Worm (Caenorhabditis elegans) whole organism, mixed stage, embryonic: ENCODE measurements around the gene R07E5.4.

Source experiments
- M03D4.4 ChIP-seq: sonication (generic microtip); optimal IDR thresholded peaks from 2 replicates; lab custom pipeline; 2017; ENCODE audit warnings: mild to moderate bottlenecking, missing genetic modification characterization, missing compliant biosample characterization
- bed-3 ChIP-seq: fragments of 200-800 bp; sonication (Bioruptor generic); optimal IDR thresholded peaks from 3 replicates; lab custom pipeline; 2018; ENCODE audit warnings: mild to moderate bottlenecking, missing genetic modification characterization, moderate library complexity, missing compliant biosample characterization
- blmp-1 ChIP-seq: fragments of 150-350 bp; optimal IDR thresholded peaks from 2 replicates; lab custom pipeline; 2014; ENCODE audit warnings: missing biosample characterization, missing genetic modification characterization
- ceh-39 ChIP-seq: fragments of 150-350 bp; optimal IDR thresholded peaks from 2 replicates; lab custom pipeline; 2014; ENCODE audit warnings: missing biosample characterization, missing genetic modification characterization
- ceh-43 ChIP-seq: fragments of 200-800 bp; sonication (Bioruptor generic); optimal IDR thresholded peaks from 2 replicates; lab custom pipeline; 2018; ENCODE audit warnings: mild to moderate bottlenecking, missing genetic modification characterization, moderate library complexity, missing compliant biosample characterization
- ceh-83 ChIP-seq: fragments of 200-800 bp; sonication (Bioruptor generic); optimal IDR thresholded peaks from 2 replicates; lab custom pipeline; 2018; ENCODE audit warnings: mild to moderate bottlenecking, missing genetic modification characterization, missing compliant biosample characterization
- ces-1 ChIP-seq: fragments of 150-350 bp; optimal IDR thresholded peaks from 2 replicates; lab custom pipeline; 2014; ENCODE audit warnings: missing biosample characterization, missing genetic modification reagents, missing genetic modification characterization
- cnd-1 ChIP-seq: fragments of 200-800 bp; sonication (Bioruptor generic); optimal IDR thresholded peaks from 2 replicates; lab custom pipeline; 2018; ENCODE audit warnings: mild to moderate bottlenecking, missing genetic modification characterization, missing compliant biosample characterization
- drap-1 ChIP-seq: fragments of 200-800 bp; sonication (Bioruptor generic); optimal IDR thresholded peaks from 3 replicates; lab custom pipeline; 2018; ENCODE audit warnings: mild to moderate bottlenecking, missing genetic modification characterization, missing compliant biosample characterization
- elt-1 ChIP-seq: sonication (generic microtip); optimal IDR thresholded peaks from 2 replicates; lab custom pipeline; 2017; ENCODE audit warnings: missing genetic modification characterization, mild to moderate bottlenecking, missing compliant biosample characterization, antibody characterized with exemption, moderate library complexity, borderline replicate concordance; ENCODE audit not compliant: insufficient read depth
- elt-3 ChIP-seq: fragments of 150-350 bp; optimal IDR thresholded peaks from 2 replicates; lab custom pipeline; 2014; ENCODE audit warnings: missing biosample characterization, missing genetic modification characterization
- flh-1 ChIP-seq: fragments of 200-800 bp; sonication (Bioruptor generic); optimal IDR thresholded peaks from 2 replicates; lab custom pipeline; 2018; ENCODE audit warnings: mild to moderate bottlenecking, missing genetic modification characterization, moderate library complexity, missing compliant biosample characterization
- ham-2 ChIP-seq: fragments of 200-800 bp; sonication (Bioruptor generic); optimal IDR thresholded peaks from 2 replicates; lab custom pipeline; 2018; ENCODE audit warnings: mild to moderate bottlenecking, missing genetic modification characterization, missing compliant biosample characterization
- hlh-1 ChIP-seq: fragments of 150-350 bp; optimal IDR thresholded peaks from 2 replicates; lab custom pipeline; 2014; ENCODE audit warnings: missing biosample characterization, missing genetic modification reagents, missing genetic modification characterization
- lin-13 ChIP-seq: fragments of 150-350 bp; optimal IDR thresholded peaks from 2 replicates; lab custom pipeline; 2014; ENCODE audit warnings: missing biosample characterization, missing genetic modification characterization
- lin-32 ChIP-seq: fragments of 200-800 bp; sonication (Bioruptor generic); optimal IDR thresholded peaks from 2 replicates; lab custom pipeline; 2018; ENCODE audit warnings: mild to moderate bottlenecking, missing genetic modification characterization, missing compliant biosample characterization
- lsy-2 ChIP-seq: fragments of 150-350 bp; optimal IDR thresholded peaks from 2 replicates; lab custom pipeline; 2014; ENCODE audit warnings: missing biosample characterization, missing genetic modification characterization
- mab-5 ChIP-seq: fragments of 150-350 bp; optimal IDR thresholded peaks from 2 replicates; lab custom pipeline; 2014; ENCODE audit warnings: missing biosample characterization, missing genetic modification characterization
- mep-1 ChIP-seq: fragments of 150-350 bp; optimal IDR thresholded peaks from 2 replicates; lab custom pipeline; 2017; ENCODE audit warnings: missing biosample characterization, missing genetic modification reagents, missing genetic modification characterization, inconsistent platforms
- mls-2 ChIP-seq: sonication (generic microtip); optimal IDR thresholded peaks from 2 replicates; lab custom pipeline; 2016; ENCODE audit warnings: mild to moderate bottlenecking, missing genetic modification characterization, moderate library complexity, missing compliant biosample characterization
- nhr-12 ChIP-seq: fragments of 150-350 bp; optimal IDR thresholded peaks from 2 replicates; lab custom pipeline; 2014; ENCODE audit warnings: missing biosample characterization, missing genetic modification characterization
- nhr-2 ChIP-seq: fragments of 150-350 bp; optimal IDR thresholded peaks from 2 replicates; lab custom pipeline; 2014; ENCODE audit warnings: missing biosample characterization, missing genetic modification characterization
- nhr-237 ChIP-seq: fragments of 150-350 bp; optimal IDR thresholded peaks from 2 replicates; lab custom pipeline; 2014; ENCODE audit warnings: missing biosample characterization, missing genetic modification characterization
- nhr-28 ChIP-seq: fragments of 150-350 bp; optimal IDR thresholded peaks from 2 replicates; lab custom pipeline; 2014; ENCODE audit warnings: missing biosample characterization, missing genetic modification characterization
- nhr-76 ChIP-seq: sonication (generic microtip); optimal IDR thresholded peaks from 2 replicates; lab custom pipeline; 2017; ENCODE audit warnings: missing biosample characterization, missing genetic modification characterization
- pha-4 ChIP-seq: fragments of 150-350 bp; optimal IDR thresholded peaks from 2 replicates; lab custom pipeline; 2018; ENCODE audit warnings: missing biosample characterization, missing genetic modification reagents, missing genetic modification characterization
- sem-2 ChIP-seq: fragments of 200-800 bp; sonication (Bioruptor generic); optimal IDR thresholded peaks from 2 replicates; lab custom pipeline; 2018; ENCODE audit warnings: mild to moderate bottlenecking, missing genetic modification characterization, missing compliant biosample characterization
- snpc-4 ChIP-seq: fragments of 150-350 bp; optimal IDR thresholded peaks from 2 replicates; lab custom pipeline; 2014; ENCODE audit warnings: missing biosample characterization, missing genetic modification characterization
- sptf-1 ChIP-seq: sonication (generic microtip); optimal IDR thresholded peaks from 2 replicates; lab custom pipeline; 2017; ENCODE audit warnings: mild to moderate bottlenecking, missing genetic modification characterization, moderate library complexity, missing compliant biosample characterization
- tbx-8 ChIP-seq: fragments of 200-800 bp; sonication (Bioruptor generic); optimal IDR thresholded peaks from 2 replicates; lab custom pipeline; 2018; ENCODE audit warnings: mild to moderate bottlenecking, missing genetic modification characterization, moderate library complexity, missing compliant biosample characterization
- unc-120 ChIP-seq: sonication (generic microtip); optimal IDR thresholded peaks from 2 replicates; lab custom pipeline; 2017; ENCODE audit warnings: missing genetic modification characterization, missing compliant biosample characterization; ENCODE audit not compliant: poor library complexity, severe bottlenecking
- unc-39 ChIP-seq: fragments of 150-350 bp; optimal IDR thresholded peaks from 2 replicates; lab custom pipeline; 2014; ENCODE audit warnings: missing biosample characterization, missing genetic modification characterization
- unc-62 ChIP-seq: fragments of 150-350 bp; optimal IDR thresholded peaks from 2 replicates; lab custom pipeline; 2014; ENCODE audit warnings: missing biosample characterization, missing genetic modification reagents, missing genetic modification characterization
- zip-8 ChIP-seq: fragments of 150-350 bp; optimal IDR thresholded peaks from 2 replicates; lab custom pipeline; 2014; ENCODE audit warnings: missing biosample characterization, missing genetic modification characterization
- ztf-11 ChIP-seq: fragments of 150-350 bp; optimal IDR thresholded peaks from 2 replicates; lab custom pipeline; 2014; ENCODE audit warnings: missing biosample characterization, missing genetic modification characterization

R07E5.4 gene

DNA sequence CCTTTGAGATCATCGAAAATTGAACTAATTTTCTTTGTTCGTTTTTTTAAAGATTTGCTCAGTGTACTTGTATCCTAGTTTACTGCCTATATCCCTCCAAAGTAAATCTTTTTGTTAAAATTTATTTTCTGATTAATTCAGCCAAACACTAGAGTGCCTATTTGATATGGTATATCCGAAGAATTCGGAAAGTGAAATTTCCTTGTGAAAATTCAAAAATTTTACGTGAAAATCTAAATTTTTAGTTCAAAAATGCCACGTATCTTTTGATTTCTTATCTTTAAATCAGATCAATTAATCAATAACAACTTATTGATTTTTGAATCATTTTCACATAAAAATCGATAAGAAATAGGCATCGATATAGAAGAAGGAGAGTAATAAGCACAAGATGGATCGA is 3.9 kb downstream of the R07E5.4 start, which contains the start of gene R07E5.6:
Gene R07E5.6 (plus strand): TSS at position 301 of the 400 bp plus-strand sequence.
- TF ChIP-seq blmp-1 (no peak), tbx-8 (GFP tag; lab: Kevin White, UChicago) (no peak), lin-13 (tag; lab: Kevin White, UChicago) (no peak), ces-1 (GFP tag; lab: Kevin White, UChicago) (no peak), ceh-43 (GFP tag; lab: Kevin White, UChicago) (no peak), nhr-76 (no peak), mab-5 (tag; lab: Kevin White, UChicago) (no peak), elt-3 (tag; lab: Kevin White, UChicago) (no peak), snpc-4 (tag; lab: Kevin White, UChicago) (no peak), nhr-237 (tag; lab: Kevin White, UChicago) (no peak), pha-4 (no peak), mep-1 (tag; lab: Kevin White, UChicago) (no peak), ceh-83 (GFP tag; lab: Kevin White, UChicago) (no peak), flh-1 (GFP tag; lab: Kevin White, UChicago) (no peak), cnd-1 (tag; lab: Kevin White, UChicago) (no peak), nhr-28 (tag; lab: Kevin White, UChicago) (no peak), M03D4.4 (tag; lab: Kevin White, UChicago) (no peak), lin-32 (no peak), nhr-2 (no peak), unc-120 (tag; lab: Kevin White, UChicago) (no peak)

DNA sequence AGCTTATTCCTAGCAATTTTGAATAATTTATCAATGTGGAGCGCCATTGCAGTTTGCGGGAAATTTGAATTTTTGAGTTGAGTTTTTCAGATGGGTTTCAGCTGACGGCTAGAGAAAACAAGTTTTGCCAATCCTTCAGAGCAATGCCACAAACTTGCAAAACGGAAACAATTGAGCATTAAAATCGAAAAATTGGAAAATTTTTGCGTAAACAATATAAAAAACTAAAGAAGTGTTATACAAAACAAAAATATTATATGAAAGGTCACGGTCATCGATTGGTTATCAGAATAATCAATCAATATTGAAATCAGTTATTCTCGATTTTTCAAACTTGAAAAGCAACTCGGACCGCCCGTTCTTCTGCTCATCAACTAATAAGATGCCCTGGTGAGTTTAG is 6.5 kb downstream of the R07E5.4 start, which contains the start of gene R07E5.15:
Gene R07E5.15 (plus strand): TSS at position 301 of the 400 bp plus-strand sequence.
- no peak for TF ChIP-seq unc-62
- TF ChIP-seq nhr-237 (tag; lab: Kevin White, UChicago) = no peak
- no peak for TF ChIP-seq ces-1 (GFP tag; lab: Kevin White, UChicago)

DNA sequence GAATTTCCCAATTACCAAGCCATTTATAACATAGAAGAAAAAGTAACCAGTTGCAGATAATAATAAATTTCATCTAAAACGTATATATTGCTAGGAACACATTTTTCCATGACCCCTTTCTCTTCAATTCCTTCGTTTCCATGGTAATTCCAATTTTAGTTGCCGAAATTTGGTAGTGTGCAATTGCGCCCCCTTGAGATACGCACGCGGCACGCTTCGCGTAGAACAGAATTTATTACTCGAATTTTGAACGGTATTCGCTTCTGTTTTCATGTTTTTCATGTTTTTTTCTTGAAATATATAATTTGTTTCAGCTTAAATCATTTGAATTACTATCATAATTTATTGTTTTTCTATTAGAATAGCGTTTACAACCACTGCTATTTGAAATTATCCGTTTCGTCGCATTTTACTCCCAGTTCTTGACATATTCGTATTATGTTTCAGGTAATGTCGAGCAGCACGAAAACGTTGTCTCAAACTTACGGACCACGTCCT is 9.8 kb downstream of the R07E5.4 start, which contains the start of the genes R07E5.17 and snfc-5:
Gene R07E5.17 (minus strand): TSS at position 98 of the 498 bp plus-strand sequence.
Gene snfc-5 (plus strand): TSS at position 448 of the 498 bp plus-strand sequence.
- TF ChIP-seq snpc-4 (tag; lab: Kevin White, UChicago) (no peak), ceh-83 (GFP tag; lab: Kevin White, UChicago) (no peak), tbx-8 (GFP tag; lab: Kevin White, UChicago) (no peak), nhr-237 (tag; lab: Kevin White, UChicago) (no peak), mls-2 (tag; lab: Kevin White, UChicago) (no peak), unc-120 (tag; lab: Kevin White, UChicago) (peak; percentile 78), cnd-1 (tag; lab: Kevin White, UChicago) (peak; percentile 2), flh-1 (GFP tag; lab: Kevin White, UChicago) (no peak), lin-32 (no peak), hlh-1 (tag; lab: Kevin White, UChicago) (peak; percentile 28), unc-39 (tag; lab: Kevin White, UChicago) (no peak), nhr-12 (tag; lab: Kevin White, UChicago) (no peak), nhr-28 (tag; lab: Kevin White, UChicago) (no peak), sem-2 (GFP tag; lab: Kevin White, UChicago) (no peak), M03D4.4 (tag; lab: Kevin White, UChicago) (no peak), sptf-1 (tag; lab: Kevin White, UChicago) (peak; percentile 5), nhr-76 (no peak), ham-2 (GFP tag; lab: Kevin White, UChicago) (no peak), elt-1 (tag; lab: Kevin White, UChicago) (no peak), zip-8 (tag; lab: Kevin White, UChicago) (no peak), ces-1 (GFP tag; lab: Kevin White, UChicago) (peak; percentile 24), blmp-1 (no peak), elt-3 (tag; lab: Kevin White, UChicago) (no peak), drap-1 (GFP tag; lab: Kevin White, UChicago) (no peak), pha-4 (no peak), ceh-39 (peak; percentile 19), bed-3 (GFP tag; lab: Kevin White, UChicago) (no peak), mab-5 (tag; lab: Kevin White, UChicago) (no peak), ceh-43 (GFP tag; lab: Kevin White, UChicago) (no peak), lsy-2 (tag; lab: Kevin White, UChicago) (peak; percentile 69), ztf-11 (tag; lab: Kevin White, UChicago) (no peak), lin-13 (tag; lab: Kevin White, UChicago) (peak; percentile 36), nhr-2 (no peak), mep-1 (tag; lab: Kevin White, UChicago) (peak; percentile 76), unc-62 (no peak)
